Fruit fly (Drosophila melanogaster): ENCODE measurements around the gene Uxs.

DNA sequence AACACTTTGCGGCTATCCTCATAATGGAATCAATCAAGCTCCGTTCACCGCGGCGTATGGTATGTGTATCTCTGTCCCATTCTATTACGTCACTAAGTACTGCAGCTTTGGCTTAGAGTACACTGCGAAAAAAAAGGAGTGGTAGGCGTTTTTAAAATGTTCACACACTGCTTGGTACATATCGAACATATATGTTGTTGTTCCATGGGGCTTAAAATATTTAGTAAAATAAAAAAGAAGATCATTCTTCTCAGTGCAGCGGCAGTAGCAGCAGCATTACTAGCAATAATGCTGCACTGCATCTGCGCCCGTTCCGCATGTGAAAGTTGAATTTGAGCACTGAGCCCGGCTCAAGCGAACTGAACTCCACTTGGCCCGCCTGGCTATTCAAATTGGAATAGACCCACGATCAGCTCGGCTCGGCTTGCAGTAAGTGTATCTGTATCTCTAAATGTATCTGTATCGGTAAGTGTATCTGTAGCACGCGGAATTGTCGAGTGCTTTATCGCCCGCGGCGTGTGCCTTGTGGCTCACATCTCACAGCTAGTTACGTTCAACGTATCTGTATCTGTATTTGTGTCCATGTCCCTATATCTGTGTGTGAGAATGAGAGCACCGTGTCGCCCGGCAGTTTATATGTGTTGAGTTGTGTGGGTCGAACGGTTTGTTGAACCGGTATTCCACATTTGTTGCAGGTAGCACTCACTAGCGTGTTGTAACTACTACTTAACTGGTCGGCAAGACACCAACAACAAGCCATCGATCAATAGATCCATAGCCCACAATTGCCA is 27.3 kb upstream of the Uxs start:
- TF ChIP-seq CG8478 (optimal IDR thresholded peaks at IDR 0.05) (no peak), usp (GFP tag; optimal IDR thresholded peaks at IDR 0.05) (no peak), Dll (optimal IDR thresholded peaks at IDR 0.05) (no peak), pan (optimal IDR thresholded peaks at IDR 0.05) (no peak), psq (optimal IDR thresholded peaks at IDR 0.05) (no peak)
